Fruit fly (Drosophila melanogaster) whole organism, embryonic: ENCODE measurements around the gene CG1824.

ENCODE experiments used
- Abd-B ChIP-seq: fragments of 200-800 bp; sonication (Bioruptor generic); optimal IDR thresholded peaks from 2 replicates; lab custom pipeline; 2018; ENCODE audit warnings: missing biosample characterization, mild to moderate bottlenecking, missing genetic modification characterization, moderate library complexity
- Atf-2 ChIP-seq: fragments of 200-800 bp; sonication (Bioruptor generic); optimal IDR thresholded peaks from 2 replicates; lab custom pipeline; 2016; ENCODE audit warnings: missing biosample characterization, missing genetic modification characterization
- CG10431 ChIP-seq: fragments of 200-800 bp; sonication (Bioruptor generic); optimal IDR thresholded peaks from 3 replicates; lab custom pipeline; 2018; ENCODE audit warnings: missing biosample characterization, mild to moderate bottlenecking, missing genetic modification characterization
- CG10979 ChIP-seq: fragments of 200-800 bp; sonication (Bioruptor generic); optimal IDR thresholded peaks from 2 replicates; lab custom pipeline; 2018; ENCODE audit warnings: missing biosample characterization, mild to moderate bottlenecking, missing genetic modification characterization, moderate library complexity
- CG14441 ChIP-seq: fragments of 200-800 bp; sonication (Bioruptor generic); IDR thresholded peaks from 2 replicates; pipeline ENCODE4 v1.3.6; 2022; ENCODE audit warnings: missing biosample characterization, missing genetic modification characterization
- CG15514 ChIP-seq: fragments of 200-800 bp; sonication (Bioruptor generic); optimal IDR thresholded peaks from 3 replicates; lab custom pipeline; 2017; ENCODE audit warnings: missing biosample characterization, missing genetic modification characterization, mild to moderate bottlenecking, moderate library complexity, missing genetic modification reagents
- CG16813 ChIP-seq: fragments of 200-800 bp; sonication (Bioruptor generic); IDR thresholded peaks from 3 replicates; pipeline ENCODE4 v1.3.6; 2022; ENCODE audit warnings: missing biosample characterization, missing genetic modification characterization; ENCODE audit not compliant: partially characterized antibody
- CG17328 ChIP-seq: fragments of 200-800 bp; sonication (Bioruptor generic); IDR thresholded peaks from 2 replicates; pipeline ENCODE4 v1.3.6; 2022; ENCODE audit warnings: missing biosample characterization, missing genetic modification characterization
- CG17361 ChIP-seq: fragments of 200-800 bp; sonication (Bioruptor generic); IDR thresholded peaks from 3 replicates; pipeline ENCODE4 v1.3.6; 2022; ENCODE audit warnings: missing biosample characterization, missing genetic modification characterization
- CG17612 ChIP-seq: fragments of 200-800 bp; sonication (Bioruptor generic); IDR thresholded peaks from 2 replicates; pipeline ENCODE4 v1.3.6; 2022; ENCODE audit warnings: missing biosample characterization, missing genetic modification characterization
- CG2202 ChIP-seq: fragments of 200-800 bp; sonication (Bioruptor generic); optimal IDR thresholded peaks from 2 replicates; lab custom pipeline; 2018; ENCODE audit warnings: missing biosample characterization, mild to moderate bottlenecking, missing genetic modification characterization
- CG30020 ChIP-seq: fragments of 200-800 bp; optimal IDR thresholded peaks from 2 replicates; lab custom pipeline; 2019; ENCODE audit warnings: missing biosample characterization, mild to moderate bottlenecking, missing genetic modification characterization, moderate library complexity
- CG3847 ChIP-seq: fragments of 200-800 bp; sonication (Bioruptor generic); IDR thresholded peaks from 2 replicates; pipeline ENCODE4 v1.3.6; 2022; ENCODE audit warnings: missing biosample characterization, missing genetic modification characterization
- CG4328 ChIP-seq: fragments of 200-800 bp; sonication (Bioruptor generic); optimal IDR thresholded peaks from 3 replicates; lab custom pipeline; 2017; ENCODE audit warnings: missing biosample characterization, missing genetic modification reagents, missing genetic modification characterization
- CG4617 ChIP-seq: fragments of 200-800 bp; sonication (Bioruptor generic); optimal IDR thresholded peaks from 3 replicates; lab custom pipeline; 2016; ENCODE audit warnings: missing biosample characterization, missing genetic modification characterization, borderline replicate concordance
- CG4707 ChIP-seq: fragments of 200-800 bp; sonication (Bioruptor generic); optimal IDR thresholded peaks from 2 replicates; lab custom pipeline; 2018; ENCODE audit warnings: missing biosample characterization, mild to moderate bottlenecking, missing genetic modification characterization, moderate library complexity
- CHES-1-like ChIP-seq: fragments of 200-800 bp; sonication (Bioruptor generic); optimal IDR thresholded peaks from 2 replicates; lab custom pipeline; 2016; ENCODE audit warnings: missing biosample characterization, missing genetic modification characterization
- CTCF ChIP-seq: fragments of 200-800 bp; sonication (Bioruptor generic); optimal IDR thresholded peaks from 2 replicates; lab custom pipeline; 2017; ENCODE audit warnings: missing biosample characterization, mild to moderate bottlenecking, missing genetic modification characterization, moderate library complexity
- CkIIα-i1 ChIP-seq: fragments of 200-800 bp; sonication (Bioruptor generic); IDR thresholded peaks from 2 replicates; pipeline ENCODE4 v1.3.6; 2022; ENCODE audit warnings: missing biosample characterization, missing genetic modification characterization
- Deaf1 ChIP-seq: fragments of 200-800 bp; optimal IDR thresholded peaks from 3 replicates; lab custom pipeline; 2019; ENCODE audit warnings: missing biosample characterization, mild to moderate bottlenecking, missing genetic modification characterization, moderate library complexity
- Dip2 ChIP-seq: fragments of 200-800 bp; sonication (Bioruptor generic); IDR thresholded peaks from 2 replicates; pipeline ENCODE4 v1.3.6; 2022; ENCODE audit warnings: missing biosample characterization, missing genetic modification characterization
- E2f1 ChIP-seq: fragments of 200-800 bp; sonication (Bioruptor generic); IDR thresholded peaks from 2 replicates; pipeline ENCODE4 v1.3.6; 2022; ENCODE audit warnings: missing biosample characterization, missing genetic modification characterization
- ERR ChIP-seq: fragments of 200-800 bp; sonication (Bioruptor generic); optimal IDR thresholded peaks from 2 replicates; lab custom pipeline; 2016; ENCODE audit warnings: missing biosample characterization, missing genetic modification characterization
- Eip74EF ChIP-seq, 2 experiments: fragments of 200-800 bp in 1 of 2; fragments of >200 bp in 1 of 2; sonication (Bioruptor generic) in 1 of 2; optimal IDR thresholded peaks; 2 replicates each; lab custom pipeline; 2017 to 2019; ENCODE audit warnings: missing biosample characterization in 2 of 2, missing genetic modification characterization in 2 of 2, mild to moderate bottlenecking in 1 of 2, moderate library complexity in 1 of 2
- Jarid2 ChIP-seq: fragments of 200-800 bp; sonication (Bioruptor generic); optimal IDR thresholded peaks from 3 replicates; lab custom pipeline; 2017; ENCODE audit warnings: mild to moderate bottlenecking, missing biosample characterization, missing genetic modification reagents, missing genetic modification characterization
- Med ChIP-seq: fragments of 200-800 bp; sonication (Bioruptor generic); peaks from one replicate; lab custom pipeline; 2016; ENCODE audit warnings: missing biosample characterization, missing genetic modification characterization, mild to moderate bottlenecking, inconsistent platforms, moderate library complexity
- NC2α ChIP-seq: fragments of 200-800 bp; sonication (Bioruptor generic); optimal IDR thresholded peaks from 2 replicates; lab custom pipeline; 2016; ENCODE audit warnings: missing biosample characterization, missing genetic modification characterization
- Oli ChIP-seq: fragments of 200-800 bp; sonication (Bioruptor generic); optimal IDR thresholded peaks from 2 replicates; lab custom pipeline; 2018; ENCODE audit warnings: missing biosample characterization, mild to moderate bottlenecking, missing genetic modification characterization, moderate library complexity
- Ptx1 ChIP-seq: fragments of 200-800 bp; sonication (Bioruptor generic); IDR thresholded peaks from 2 replicates; pipeline ENCODE4 v1.3.6; 2022; ENCODE audit warnings: missing biosample characterization, missing genetic modification characterization
- Sox102F ChIP-seq: fragments of 200-800 bp; sonication (Bioruptor generic); optimal IDR thresholded peaks from 2 replicates; lab custom pipeline; 2018; ENCODE audit warnings: missing biosample characterization, mild to moderate bottlenecking, missing genetic modification characterization, moderate library complexity
- Sry-β ChIP-seq: fragments of 200-800 bp; sonication (Bioruptor generic); optimal IDR thresholded peaks from 2 replicates; lab custom pipeline; 2018; ENCODE audit warnings: missing biosample characterization, mild to moderate bottlenecking, missing genetic modification characterization, moderate library complexity
- TFAM ChIP-seq: fragments of 200-800 bp; sonication (Bioruptor generic); optimal IDR thresholded peaks from 2 replicates; lab custom pipeline; 2017; ENCODE audit warnings: missing biosample characterization, missing genetic modification characterization, inconsistent platforms
- abd-A ChIP-seq: fragments of 200-800 bp; sonication (Bioruptor generic); optimal IDR thresholded peaks from 3 replicates; lab custom pipeline; 2019; ENCODE audit warnings: missing biosample characterization, mild to moderate bottlenecking, missing genetic modification characterization, moderate library complexity
- ara ChIP-seq: fragments of 200-800 bp; sonication (Bioruptor generic); IDR thresholded peaks from 2 replicates; pipeline ENCODE4 v1.3.6; 2022; ENCODE audit warnings: missing biosample characterization, missing genetic modification characterization
- bbx ChIP-seq: fragments of 200-800 bp; sonication (Bioruptor generic); IDR thresholded peaks from 2 replicates; pipeline ENCODE4 v1.3.6; 2022; ENCODE audit warnings: missing biosample characterization, missing genetic modification characterization; ENCODE audit not compliant: partially characterized antibody
- chif ChIP-seq, 2 experiments: fragments of 200-800 bp; sonication (Bioruptor generic); optimal IDR thresholded peaks; 3 replicates each; lab custom pipeline; 2016; ENCODE audit warnings: missing biosample characterization in 2 of 2, missing genetic modification characterization in 2 of 2
- ewg ChIP-seq: fragments of 200-800 bp; sonication (Bioruptor generic); optimal IDR thresholded peaks from 3 replicates; lab custom pipeline; 2017; ENCODE audit warnings: mild to moderate bottlenecking, missing biosample characterization, missing genetic modification reagents, missing genetic modification characterization
- gsb-n ChIP-seq: fragments of 200-800 bp; sonication (Bioruptor generic); optimal IDR thresholded peaks from 3 replicates; lab custom pipeline; 2018; ENCODE audit warnings: missing biosample characterization, mild to moderate bottlenecking, missing genetic modification characterization
- hb ChIP-seq: fragments of 200-800 bp; sonication (Bioruptor generic); IDR thresholded peaks from 3 replicates; pipeline ENCODE4 v1.3.6; 2022; ENCODE audit warnings: missing biosample characterization, missing genetic modification characterization; ENCODE audit not compliant: partially characterized antibody
- insv ChIP-seq, 2 experiments: fragments of 200-800 bp; sonication (Bioruptor generic); optimal IDR thresholded peaks; 3 replicates each; lab custom pipeline; 2016 to 2018; ENCODE audit warnings: missing biosample characterization in 2 of 2, missing genetic modification characterization in 2 of 2
- jigr1 ChIP-seq: fragments of 200-800 bp; sonication (Bioruptor generic); IDR thresholded peaks from 3 replicates; pipeline ENCODE4 v1.3.6; 2022; ENCODE audit warnings: missing biosample characterization, missing genetic modification characterization
- lola ChIP-seq, 3 experiments: fragments of >200 bp in 2 of 3; fragments of 200-800 bp in 1 of 3; sonication (Bioruptor generic) in 1 of 3; optimal IDR thresholded peaks; 2 replicates each; lab custom pipeline; 2017 to 2019; ENCODE audit warnings: missing biosample characterization in 3 of 3, missing genetic modification characterization in 3 of 3, mild to moderate bottlenecking in 1 of 3, moderate library complexity in 1 of 3
- pzg ChIP-seq: fragments of 200-800 bp; sonication (Bioruptor generic); optimal IDR thresholded peaks from 3 replicates; lab custom pipeline; 2018; ENCODE audit warnings: missing biosample characterization, mild to moderate bottlenecking, missing genetic modification characterization, moderate library complexity
- sc ChIP-seq, 3 experiments: fragments of >200 bp in 2 of 3; fragments of 200-800 bp in 1 of 3; sonication (Bioruptor generic) in 1 of 3; optimal IDR thresholded peaks; 2 replicates in 2 of 3; 3 replicates in 1 of 3; lab custom pipeline; 2017; ENCODE audit warnings: mild to moderate bottlenecking in 1 of 3, missing biosample characterization in 1 of 3, missing genetic modification characterization in 1 of 3, missing genetic modification reagents in 1 of 3
- sens-2 ChIP-seq: fragments of 200-800 bp; sonication (Bioruptor generic); IDR thresholded peaks from 2 replicates; pipeline ENCODE4 v1.3.6; 2022; ENCODE audit warnings: missing biosample characterization, missing genetic modification characterization
- tio ChIP-seq: fragments of 200-800 bp; sonication (Bioruptor generic); optimal IDR thresholded peaks from 2 replicates; lab custom pipeline; 2017; ENCODE audit warnings: missing biosample characterization, missing genetic modification characterization, inconsistent platforms
- tll ChIP-seq, 2 experiments: fragments of 200-800 bp in 1 of 2; fragments of >200 bp in 1 of 2; sonication (Bioruptor generic) in 1 of 2; optimal IDR thresholded peaks; 2 replicates each; lab custom pipeline; 2017 to 2019; ENCODE audit warnings: missing biosample characterization in 2 of 2, missing genetic modification characterization in 2 of 2, mild to moderate bottlenecking in 1 of 2, moderate library complexity in 1 of 2

The CG1824 gene

dm6 chrX:12568292-12568923, 27.0 kb downstream of the CG1824 start, which contains the start of gene hwt:
hwt (minus strand) TSS chrX:12568452.
- TF ChIP-seq CTCF (GFP tag; lab: Kevin White, UChicago) (peak; percentile 91), CG4707 (GFP tag; lab: Kevin White, UChicago) (no peak), ara (GFP tag; lab: Robert Waterston, UW) (no peak), Med (GFP tag; lab: Kevin White, UChicago) (peak; percentile 55), Dip2 (GFP tag; lab: Robert Waterston, UW) (peak; percentile 85), Ptx1 (0 out of 2 replicates have a peak, but pooled peaks have one; percentile 7), Deaf1 (tag; lab: Kevin White, UChicago) (peak; percentile 93), CG10979 (tag; lab: Kevin White, UChicago) (peak; percentile 87), ewg (peak; percentile 88), jigr1 (GFP tag; lab: Robert Waterston, UW) (no peak), abd-A (peak; percentile 42), pzg (GFP tag; lab: Kevin White, UChicago) (peak; percentile 11), CHES-1-like (GFP tag; lab: Kevin White, UChicago) (no peak)

- peak; percentile 84 for TF ChIP-seq CG3847 (GFP tag; lab: Robert Waterston, UW)
- TF ChIP-seq CG4617 (GFP tag; lab: Kevin White, UChicago) = no peak
- TF ChIP-seq Atf-2 = no peak
- no peak for TF ChIP-seq NC2α (GFP tag; lab: Kevin White, UChicago)
- TF ChIP-seq sens-2 (GFP tag; lab: Robert Waterston, UW) = no peak
- TF ChIP-seq bbx = no peak
- TF ChIP-seq CG15514 (GFP tag; lab: Kevin White, UChicago) = peak; percentile 79
- TF ChIP-seq Sox102F = peak; percentile 80
- TF ChIP-seq abd-A = peak; percentile 51
- no peak for TF ChIP-seq CkIIα-i1 (GFP tag; lab: Robert Waterston, UW)
- no peak for TF ChIP-seq tll (GFP tag; optimal IDR thresholded peaks at IDR 0.05; lab: Kevin White, UChicago)
- peak; percentile 49 for TF ChIP-seq tio (GFP tag; lab: Kevin White, UChicago)
- TF ChIP-seq CG17612 = peak; percentile 56; the same call in 1 of the 2 replicates
- no peak for TF ChIP-seq CG16813
- peak; percentile 38; the same call in 1 of the 2 replicates for TF ChIP-seq CG14441 (GFP tag; lab: Robert Waterston, UW)
- peak; percentile 74 for TF ChIP-seq E2f1 (GFP tag; lab: Robert Waterston, UW)
- TF ChIP-seq ERR (GFP tag; lab: Kevin White, UChicago) = no peak
- TF ChIP-seq CG17328 (GFP tag; lab: Robert Waterston, UW) = peak; percentile 75
- TF ChIP-seq Jarid2 = peak; percentile 14
- TF ChIP-seq Oli (tag; lab: Kevin White, UChicago) = peak; percentile 76
- TF ChIP-seq Eip74EF (GFP tag; optimal IDR thresholded peaks at IDR 0.05; lab: Kevin White, UChicago) = peak in 1 of 2 experiments; percentile 60
- TF ChIP-seq insv (GFP tag; optimal IDR thresholded peaks at IDR 0.05; lab: Kevin White, UChicago) = peak in 1 of 2 experiments; percentile 40
- TF ChIP-seq hb (GFP tag; lab: Robert Waterston, UW) = no peak
- TF ChIP-seq CG10431 (GFP tag; lab: Kevin White, UChicago) = no peak
- no peak for TF ChIP-seq CG30020 (tag; lab: Kevin White, UChicago)
- peak; percentile 75 for TF ChIP-seq CG4328
- TF ChIP-seq CG17361 (GFP tag; lab: Robert Waterston, UW) = peak; percentile 72
- peak in 1 of 3 experiments; percentile 28 for TF ChIP-seq lola (GFP tag; optimal IDR thresholded peaks at IDR 0.05; lab: Kevin White, UChicago)
- TF ChIP-seq chif (GFP tag; optimal IDR thresholded peaks at IDR 0.05; lab: Kevin White, UChicago) = no peak
- peak; percentile 67 for TF ChIP-seq gsb-n (tag; lab: Kevin White, UChicago)
- no peak for TF ChIP-seq TFAM (GFP tag; lab: Kevin White, UChicago)
- peak; percentile 59 for TF ChIP-seq Abd-B (GFP tag; lab: Kevin White, UChicago)
- no peak for TF ChIP-seq sc (optimal IDR thresholded peaks at IDR 0.05; lab: Kevin White, UChicago)
- TF ChIP-seq sc (GFP tag; optimal IDR thresholded peaks at IDR 0.05; lab: Kevin White, UChicago) = no peak
- no peak for TF ChIP-seq CG2202 (tag; lab: Kevin White, UChicago)
- TF ChIP-seq Sry-β (GFP tag; lab: Kevin White, UChicago) = no peak
These were observed 27.8 kb downstream of the CG1824 start for dm6 chrX:12567663-12568062.
